Worm (Caenorhabditis elegans): ENCODE data around the gene zipt-7.1.
A peak's percentile ranks its signal among the peaks of the same experiment; 100 is the strongest.

The zipt-7.1 gene

ce11 chrIV:17279592-17280440 is 8.1 kb downstream of the zipt-7.1 start:
- peak; percentile 19; the same call in 1 of the 2 replicates for TF ChIP-seq F44E2.7 (GFP tag; IDR thresholded peaks at IDR 0.05)
- TF ChIP-seq daf-19 (GFP tag; conservative IDR thresholded peaks at IDR 0.05): peak; percentile 49; the same call in 1 of the 2 replicates
- TF ChIP-seq ctbp-1 (GFP tag; IDR thresholded peaks at IDR 0.05): peak; percentile 34; the same call in 1 of the 2 replicates
- TF ChIP-seq nhr-111 (GFP tag; optimal IDR thresholded peaks at IDR 0.05): no peak
- 0 out of 2 replicates have a peak, but pooled peaks have one; percentile 32 for TF ChIP-seq saeg-2 (GFP tag; IDR thresholded peaks at IDR 0.05)
- 0 out of 2 replicates have a peak, but pooled peaks have one; percentile 50 for TF ChIP-seq egl-43 (GFP tag; IDR thresholded peaks at IDR 0.05)
- 0 out of 2 replicates have a peak, but pooled peaks have one; percentile 4 for TF ChIP-seq tra-1 (GFP tag; IDR thresholded peaks at IDR 0.05)
- TF ChIP-seq ZK337.2 (GFP tag; IDR thresholded peaks at IDR 0.05): no peak
- TF ChIP-seq fkh-10 (GFP tag; optimal IDR thresholded peaks at IDR 0.05): no peak
- TF ChIP-seq mdt-29 (GFP tag; IDR thresholded peaks at IDR 0.05): 0 out of 2 replicates have a peak, but pooled peaks have one; percentile 7
- peak; percentile 81 for TF ChIP-seq aly-2 (tag; optimal IDR thresholded peaks at IDR 0.05)
- TF ChIP-seq lin-1 (GFP tag; IDR thresholded peaks at IDR 0.05): peak; percentile 74
- no peak for TF ChIP-seq ceh-62 (tag; optimal IDR thresholded peaks at IDR 0.05)
- peak; percentile 59; the same call in 1 of the 2 replicates for TF ChIP-seq zfp-3 (GFP tag; conservative IDR thresholded peaks at IDR 0.05)
- TF ChIP-seq madf-5 (GFP tag; IDR thresholded peaks at IDR 0.05): peak in 1 of 2 experiments; percentile 18; a peak in 1 of 4 replicates
- no peak for TF ChIP-seq daf-12 (tag; optimal IDR thresholded peaks at IDR 0.05)
- TF ChIP-seq lin-13 (GFP tag; optimal IDR thresholded peaks at IDR 0.05): peak; percentile 17
- peak; percentile 75 for TF ChIP-seq snpc-1.2 (GFP tag; IDR thresholded peaks at IDR 0.05)
- TF ChIP-seq hif-1 (tag; optimal IDR thresholded peaks at IDR 0.05): no peak
- peak; percentile 34; the same call in 1 of the 2 replicates for TF ChIP-seq php-3 (GFP tag; IDR thresholded peaks at IDR 0.05)
- no peak for TF ChIP-seq daf-16 (GFP tag; optimal IDR thresholded peaks at IDR 0.05)
- peak; percentile 12 for TF ChIP-seq daf-16 (tag; optimal IDR thresholded peaks at IDR 0.05)
- TF ChIP-seq aha-1 (tag): peak; percentile 36
- TF ChIP-seq nhr-77 (tag; optimal IDR thresholded peaks at IDR 0.05): no peak
- TF ChIP-seq mep-1 (tag; optimal IDR thresholded peaks at IDR 0.05): peak; percentile 14
- no peak; the same call in 1 of the 2 replicates for TF ChIP-seq ceh-20 (GFP tag; IDR thresholded peaks at IDR 0.05)
- TF ChIP-seq ztf-11 (tag; optimal IDR thresholded peaks at IDR 0.05): no peak
- peak; percentile 37 for TF ChIP-seq F49E8.2 (tag; optimal IDR thresholded peaks at IDR 0.05; ENCODE audit: borderline replicate concordance)
- peak; percentile 15; the same call in 1 of the 2 replicates for TF ChIP-seq Y105C5A.15 (GFP tag; IDR thresholded peaks at IDR 0.05)
- peak; percentile 27; the same call in 1 of the 2 replicates for TF ChIP-seq lin-38 (GFP tag; IDR thresholded peaks at IDR 0.05)
- TF ChIP-seq rbr-2 (tag; optimal IDR thresholded peaks at IDR 0.05): no peak
- peak; percentile 24; the same call in 1 of the 2 replicates for TF ChIP-seq T26A8.4 (GFP tag; IDR thresholded peaks at IDR 0.05)
- no peak for TF ChIP-seq jun-1 (tag; optimal IDR thresholded peaks at IDR 0.05)
- TF ChIP-seq F37D6.2 (tag; optimal IDR thresholded peaks at IDR 0.05): no peak
- TF ChIP-seq lsy-2 (tag; optimal IDR thresholded peaks at IDR 0.05): peak in 1 of 2 experiments; percentile 41
- peak; percentile 59; the same call in 1 of the 2 replicates for TF ChIP-seq set-16 (GFP tag; IDR thresholded peaks at IDR 0.05)
- TF ChIP-seq mxl-2 (GFP tag; conservative IDR thresholded peaks at IDR 0.05): no peak
- no peak for TF ChIP-seq dmd-6 (GFP tag; IDR thresholded peaks at IDR 0.05)
- peak; percentile 73 for TF ChIP-seq pha-4 (GFP tag; IDR thresholded peaks at IDR 0.05)
- TF ChIP-seq pha-4 (tag; optimal IDR thresholded peaks at IDR 0.05): no peak

All from whole organism, L4 larva.